Fruit fly (Drosophila melanogaster): ENCODE data around the gene Rop.

Gene Rop

DNA sequence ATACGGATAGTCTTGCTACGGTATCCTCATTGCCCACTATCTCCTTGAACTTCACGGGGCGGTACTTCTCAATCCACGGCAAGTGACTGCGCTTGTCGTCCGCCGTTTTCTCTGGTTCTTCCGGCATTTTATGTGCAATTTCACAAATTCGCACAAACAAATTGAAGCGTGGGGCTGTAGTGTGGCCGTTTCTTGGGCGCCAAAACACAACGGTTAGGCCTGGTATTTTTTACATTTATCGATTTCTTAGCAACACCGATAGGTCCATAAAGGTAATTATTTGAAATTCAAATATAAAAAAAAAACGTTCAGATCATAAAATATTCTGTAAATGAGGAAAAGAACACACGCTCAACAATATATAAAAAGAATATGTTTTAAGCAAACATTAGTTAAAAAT, 2.9 kb downstream of the Rop start, which contains the start of gene RfC4:
Gene RfC4, minus strand, starts transcription at position 182 of the 400 bp plus-strand sequence.
- no peak for TF ChIP-seq CG11504 (tag; optimal IDR thresholded peaks at IDR 0.05)
- TF ChIP-seq CG13287 (GFP tag; IDR thresholded peaks at IDR 0.05; ENCODE audit: partially characterized antibody), result peak; percentile 36; the same call in 1 of the 2 replicates
- TF ChIP-seq bbx (GFP tag; IDR thresholded peaks at IDR 0.05; ENCODE audit: partially characterized antibody), result no peak; the same call in 1 of the 2 replicates
- 0 out of 3 replicates have a peak, but pooled peaks have one; percentile 2 for TF ChIP-seq CG6791 (GFP tag; IDR thresholded peaks at IDR 0.05; ENCODE audit: partially characterized antibody)
- TF ChIP-seq CG16815 (GFP tag; optimal IDR thresholded peaks at IDR 0.05), result no peak
- TF ChIP-seq Dbx (GFP tag; IDR thresholded peaks at IDR 0.05), result no peak
- no peak for TF ChIP-seq ems (GFP tag; optimal IDR thresholded peaks at IDR 0.05)
- no peak for TF ChIP-seq CG14441 (GFP tag; IDR thresholded peaks at IDR 0.05)
- TF ChIP-seq CG7372 (GFP tag; IDR thresholded peaks at IDR 0.05), result no peak
- TF ChIP-seq CG1832 (GFP tag; optimal IDR thresholded peaks at IDR 0.05), result no peak
- no peak for TF ChIP-seq Camta (GFP tag; optimal IDR thresholded peaks at IDR 0.05)
- TF ChIP-seq fd64A (GFP tag; optimal IDR thresholded peaks at IDR 0.05), result no peak
- TF ChIP-seq esg (GFP tag; conservative IDR thresholded peaks at IDR 0.05), result no peak
- TF ChIP-seq Optix (GFP tag; IDR thresholded peaks at IDR 0.05), result no peak
- TF ChIP-seq ham (GFP tag; IDR thresholded peaks at IDR 0.05), result no peak
- no peak for TF ChIP-seq CG17612 (GFP tag; IDR thresholded peaks at IDR 0.05)
- no peak for TF ChIP-seq ac (GFP tag; optimal IDR thresholded peaks at IDR 0.05)
- TF ChIP-seq MBD-R2 (GFP tag; IDR thresholded peaks at IDR 0.05), result peak; percentile 46; the same call in 1 of the 2 replicates
- no peak for TF ChIP-seq CG17186 (GFP tag; optimal IDR thresholded peaks at IDR 0.05)
- no peak for TF ChIP-seq HLH3B (GFP tag; IDR thresholded peaks at IDR 0.05)
- TF ChIP-seq CG17361 (GFP tag; IDR thresholded peaks at IDR 0.05), result 0 out of 3 replicates have a peak, but pooled peaks have one; percentile 18
- no peak for TF ChIP-seq pan (optimal IDR thresholded peaks at IDR 0.05)
- no peak for TF ChIP-seq pan (GFP tag; optimal IDR thresholded peaks at IDR 0.05 in 1 of 2, IDR thresholded peaks at IDR 0.05 in 1 of 2)
- no peak for TF ChIP-seq CG15696 (tag; optimal IDR thresholded peaks at IDR 0.05)
- TF ChIP-seq C15 (GFP tag; IDR thresholded peaks at IDR 0.05), result no peak
- no peak for TF ChIP-seq Ets65A (GFP tag)
- no peak for TF ChIP-seq fd102C (GFP tag; optimal IDR thresholded peaks at IDR 0.05)
- TF ChIP-seq ro (GFP tag; IDR thresholded peaks at IDR 0.05), result no peak
- 0 out of 2 replicates have a peak, but pooled peaks have one; percentile 10 for TF ChIP-seq Bgb (GFP tag; IDR thresholded peaks at IDR 0.05; ENCODE audit: partially characterized antibody)
- no peak for TF ChIP-seq Drgx (GFP tag; IDR thresholded peaks at IDR 0.05)
- no peak for TF ChIP-seq repo (GFP tag; optimal IDR thresholded peaks at IDR 0.05)
- no peak for TF ChIP-seq CG12299 (tag; optimal IDR thresholded peaks at IDR 0.05)
- TF ChIP-seq CG11723 (GFP tag; optimal IDR thresholded peaks at IDR 0.05), result no peak
- no peak for TF ChIP-seq Poxn (GFP tag; IDR thresholded peaks at IDR 0.05)
- no peak for TF ChIP-seq Lpt (GFP tag; optimal IDR thresholded peaks at IDR 0.05)
- TF ChIP-seq CG18619 (GFP tag; optimal IDR thresholded peaks at IDR 0.05), result no peak
- TF ChIP-seq CG11085 (GFP tag; IDR thresholded peaks at IDR 0.05), result no peak
- TF ChIP-seq bcd (GFP tag; optimal IDR thresholded peaks at IDR 0.05), result no peak
- TF ChIP-seq HmgD (GFP tag; optimal IDR thresholded peaks at IDR 0.05), result peak; percentile 29
- TF ChIP-seq CG10267 (tag; optimal IDR thresholded peaks at IDR 0.05), result no peak
- TF ChIP-seq NFAT (GFP tag; IDR thresholded peaks at IDR 0.05), result no peak
- TF ChIP-seq YL-1 (GFP tag; optimal IDR thresholded peaks at IDR 0.05), result peak; percentile 5
- TF ChIP-seq scrt (GFP tag; optimal IDR thresholded peaks at IDR 0.05), result no peak
- TF ChIP-seq Rx (GFP tag; IDR thresholded peaks at IDR 0.05), result no peak
- TF ChIP-seq gfzf (GFP tag; optimal IDR thresholded peaks at IDR 0.05), result peak; percentile 69
- TF ChIP-seq gro (GFP tag; optimal IDR thresholded peaks at IDR 0.05), result no peak
- TF ChIP-seq ssp (GFP tag; IDR thresholded peaks at IDR 0.05), result no peak
- TF ChIP-seq ranshi (GFP tag; IDR thresholded peaks at IDR 0.05), result no peak
- no peak for TF ChIP-seq mld (GFP tag; IDR thresholded peaks at IDR 0.05; ENCODE audit: partially characterized antibody)
- TF ChIP-seq wor (GFP tag; IDR thresholded peaks at IDR 0.05), result no peak
- TF ChIP-seq H15 (GFP tag; IDR thresholded peaks at IDR 0.05), result no peak
- TF ChIP-seq tup (GFP tag; optimal IDR thresholded peaks at IDR 0.05), result no peak
